Fruit fly (Drosophila melanogaster) whole organism, embryonic: ENCODE data around the gene cindr.

Source experiments
- Atf-2 ChIP-seq: fragments of 200-800 bp; sonication (Bioruptor generic); optimal IDR thresholded peaks from 2 replicates; lab custom pipeline; 2016; ENCODE audit warnings: missing biosample characterization, missing genetic modification characterization
- Awh ChIP-seq: fragments of 200-800 bp; sonication (Bioruptor generic); IDR thresholded peaks from 2 replicates; pipeline ENCODE4, ENCODE4 v1.3.6; 2022; ENCODE audit warnings: missing biosample characterization, missing genetic modification characterization
- B-H2 ChIP-seq: fragments of 200-800 bp; sonication (Bioruptor generic); optimal IDR thresholded peaks from 2 replicates; lab custom pipeline; 2018; ENCODE audit warnings: missing biosample characterization, mild to moderate bottlenecking, missing genetic modification characterization
- BtbVII ChIP-seq: fragments of 200-800 bp; sonication (Bioruptor generic); optimal IDR thresholded peaks from 3 replicates; lab custom pipeline; 2017; ENCODE audit warnings: missing biosample characterization, mild to moderate bottlenecking, missing genetic modification characterization
- CG10274 ChIP-seq: fragments of 200-800 bp; sonication (Bioruptor generic); optimal IDR thresholded peaks from 3 replicates; lab custom pipeline; 2017; ENCODE audit warnings: missing biosample characterization, mild to moderate bottlenecking, missing genetic modification characterization
- CG10321 ChIP-seq: fragments of 200-800 bp; sonication (Bioruptor generic); IDR thresholded peaks from 2 replicates; pipeline ENCODE4 v1.3.6; 2022; ENCODE audit warnings: missing biosample characterization, missing genetic modification characterization
- CG14965 ChIP-seq: fragments of 200-800 bp; sonication (Bioruptor generic); optimal IDR thresholded peaks from 2 replicates; lab custom pipeline; 2016; ENCODE audit warnings: missing biosample characterization, missing genetic modification characterization, borderline replicate concordance
- CG2678 ChIP-seq: fragments of 200-800 bp; sonication (Bioruptor generic); optimal IDR thresholded peaks from 3 replicates; lab custom pipeline; 2019; ENCODE audit warnings: missing biosample characterization, mild to moderate bottlenecking, missing genetic modification characterization, moderate library complexity
- CG30403 ChIP-seq: fragments of 200-800 bp; sonication (Bioruptor generic); optimal IDR thresholded peaks from 3 replicates; lab custom pipeline; 2016; ENCODE audit warnings: missing biosample characterization, missing genetic modification characterization
- CG3838 ChIP-seq: fragments of 200-800 bp; sonication (Bioruptor generic); optimal IDR thresholded peaks from 3 replicates; lab custom pipeline; 2016; ENCODE audit warnings: missing biosample characterization, missing genetic modification characterization
- CG6254 ChIP-seq: fragments of 200-800 bp; sonication (Bioruptor generic); optimal IDR thresholded peaks from 3 replicates; lab custom pipeline; 2017; ENCODE audit warnings: mild to moderate bottlenecking, missing biosample characterization, missing genetic modification reagents, missing genetic modification characterization
- CG6689 ChIP-seq: fragments of 200-800 bp; sonication (Bioruptor generic); IDR thresholded peaks from 2 replicates; pipeline ENCODE4 v1.3.6; 2022; ENCODE audit warnings: missing biosample characterization, missing genetic modification characterization
- CG7786 ChIP-seq: fragments of 200-800 bp; sonication (Bioruptor generic); optimal IDR thresholded peaks from 2 replicates; lab custom pipeline; 2016; ENCODE audit warnings: missing biosample characterization, missing genetic modification characterization
- CG9797 ChIP-seq: fragments of 200-800 bp; sonication (Bioruptor generic); optimal IDR thresholded peaks from 3 replicates; lab custom pipeline; 2018; ENCODE audit warnings: missing biosample characterization, mild to moderate bottlenecking, missing genetic modification characterization
- CkIIα-i1 ChIP-seq: fragments of 200-800 bp; sonication (Bioruptor generic); IDR thresholded peaks from 2 replicates; pipeline ENCODE4 v1.3.6; 2022; ENCODE audit warnings: missing biosample characterization, missing genetic modification characterization
- Dek ChIP-seq: fragments of 200-800 bp; sonication (Bioruptor generic); optimal IDR thresholded peaks from 3 replicates; lab custom pipeline; 2019; ENCODE audit warnings: missing biosample characterization, mild to moderate bottlenecking, missing genetic modification characterization, moderate library complexity
- Drgx ChIP-seq: fragments of 200-800 bp; sonication (Bioruptor generic); IDR thresholded peaks from 2 replicates; pipeline ENCODE4 v1.3.6; 2022; ENCODE audit warnings: missing biosample characterization, missing genetic modification characterization
- Eip74EF ChIP-seq, 2 experiments: fragments of 200-800 bp in 1 of 2; fragments of >200 bp in 1 of 2; sonication (Bioruptor generic) in 1 of 2; optimal IDR thresholded peaks; 2 replicates each; lab custom pipeline; 2017 to 2019; ENCODE audit warnings: missing biosample characterization in 2 of 2, missing genetic modification characterization in 2 of 2, mild to moderate bottlenecking in 1 of 2, moderate library complexity in 1 of 2
- GATAe ChIP-seq: fragments of 200-800 bp; sonication (Bioruptor generic); conservative IDR thresholded peaks from 2 replicates; pipeline ENCODE4 v1.3.6; 2022; ENCODE audit warnings: missing biosample characterization, missing genetic modification characterization
- HLHmδ ChIP-seq: fragments of 200-800 bp; sonication (Bioruptor generic); optimal IDR thresholded peaks from 2 replicates; lab custom pipeline; 2018; ENCODE audit warnings: missing biosample characterization, mild to moderate bottlenecking, missing genetic modification characterization, moderate library complexity
- NFAT ChIP-seq: fragments of 200-800 bp; sonication (Bioruptor generic); IDR thresholded peaks from 2 replicates; pipeline ENCODE4 v1.3.6; 2022; ENCODE audit warnings: missing biosample characterization, missing genetic modification characterization
- Nf-YA ChIP-seq: fragments of 200-800 bp; sonication (Bioruptor generic); IDR thresholded peaks from 2 replicates; pipeline ENCODE4 v1.3.6; 2022; ENCODE audit warnings: missing biosample characterization, missing genetic modification characterization
- PHDP ChIP-seq: fragments of 200-800 bp; sonication (Bioruptor generic); optimal IDR thresholded peaks from 3 replicates; lab custom pipeline; 2018; ENCODE audit warnings: missing biosample characterization, mild to moderate bottlenecking, missing genetic modification characterization, moderate library complexity
- Sry-δ ChIP-seq: fragments of 200-800 bp; sonication (Bioruptor generic); optimal IDR thresholded peaks from 2 replicates; lab custom pipeline; 2016; ENCODE audit warnings: missing biosample characterization, missing genetic modification characterization
- abd-A ChIP-seq: fragments of 200-800 bp; sonication (Bioruptor generic); optimal IDR thresholded peaks from 3 replicates; lab custom pipeline; 2019; ENCODE audit warnings: missing biosample characterization, mild to moderate bottlenecking, missing genetic modification characterization, moderate library complexity
- aop ChIP-seq: fragments of 200-800 bp; sonication (Bioruptor generic); IDR thresholded peaks from 2 replicates; pipeline ENCODE4 v1.3.6; 2022; ENCODE audit warnings: missing biosample characterization, missing genetic modification characterization
- ase ChIP-seq: fragments of 200-800 bp; sonication (Bioruptor generic); IDR thresholded peaks from 3 replicates; pipeline ENCODE4 v1.3.6; 2022; ENCODE audit warnings: missing biosample characterization, missing genetic modification characterization
- cg ChIP-seq: fragments of 200-800 bp; sonication (Bioruptor generic); optimal IDR thresholded peaks from 3 replicates; lab custom pipeline; 2019; ENCODE audit warnings: missing biosample characterization, mild to moderate bottlenecking, missing genetic modification characterization, moderate library complexity
- dimm ChIP-seq: fragments of 200-800 bp; sonication (Bioruptor generic); IDR thresholded peaks from 2 replicates; pipeline ENCODE4 v1.3.6; 2022; ENCODE audit warnings: missing biosample characterization, missing genetic modification characterization
- dmrt11E ChIP-seq: fragments of 200-800 bp; sonication (Bioruptor generic); optimal IDR thresholded peaks from 3 replicates; lab custom pipeline; 2018; ENCODE audit warnings: missing biosample characterization, mild to moderate bottlenecking, missing genetic modification characterization, moderate library complexity
- dpn ChIP-seq, 2 experiments: fragments of 200-800 bp; sonication (Bioruptor generic); optimal IDR thresholded peaks; 3 replicates each; lab custom pipeline; 2016; ENCODE audit warnings: missing biosample characterization in 2 of 2, missing genetic modification characterization in 2 of 2
- eve ChIP-seq, 2 experiments: fragments of >200 bp; optimal IDR thresholded peaks; 2 replicates each; lab custom pipeline; 2017; ENCODE audit warnings: missing biosample characterization in 2 of 2, missing genetic modification characterization in 2 of 2
- gcm2 ChIP-seq: fragments of 200-800 bp; sonication (Bioruptor generic); optimal IDR thresholded peaks from 2 replicates; lab custom pipeline; 2016; ENCODE audit warnings: missing biosample characterization, missing genetic modification characterization
- gt ChIP-seq: fragments of 200-800 bp; sonication (Bioruptor generic); IDR thresholded peaks from 2 replicates; pipeline ENCODE4 v1.3.6; 2022; ENCODE audit warnings: missing biosample characterization, missing genetic modification characterization
- kay ChIP-seq: fragments of 200-800 bp; sonication (Bioruptor generic); optimal IDR thresholded peaks from 2 replicates; lab custom pipeline; 2016; ENCODE audit warnings: missing biosample characterization, missing genetic modification characterization
- lmd ChIP-seq: fragments of 200-800 bp; sonication (Bioruptor generic); IDR thresholded peaks from 2 replicates; pipeline ENCODE4 v1.3.6; 2022; ENCODE audit warnings: missing biosample characterization, missing genetic modification characterization
- nmo ChIP-seq: fragments of 200-800 bp; sonication (Bioruptor generic); optimal IDR thresholded peaks from 2 replicates; lab custom pipeline; 2018; ENCODE audit warnings: missing biosample characterization, mild to moderate bottlenecking, missing genetic modification characterization, moderate library complexity
- pb ChIP-seq: fragments of 200-800 bp; sonication (Bioruptor generic); optimal IDR thresholded peaks from 3 replicates; lab custom pipeline; 2016; ENCODE audit warnings: missing biosample characterization, missing genetic modification characterization
- pros ChIP-seq: fragments of 200-800 bp; sonication (Bioruptor generic); optimal IDR thresholded peaks from 3 replicates; lab custom pipeline; 2019; ENCODE audit warnings: missing biosample characterization, mild to moderate bottlenecking, missing genetic modification characterization, moderate library complexity
- repo ChIP-seq: fragments of 200-800 bp; sonication (Bioruptor generic); optimal IDR thresholded peaks from 2 replicates; lab custom pipeline; 2016; ENCODE audit warnings: missing biosample characterization, missing genetic modification characterization
- sc ChIP-seq, 3 experiments: fragments of >200 bp in 2 of 3; fragments of 200-800 bp in 1 of 3; sonication (Bioruptor generic) in 1 of 3; optimal IDR thresholded peaks; 2 replicates in 2 of 3; 3 replicates in 1 of 3; lab custom pipeline; 2017; ENCODE audit warnings: mild to moderate bottlenecking in 1 of 3, missing biosample characterization in 1 of 3, missing genetic modification characterization in 1 of 3, missing genetic modification reagents in 1 of 3
- sens ChIP-seq: fragments of 200-800 bp; sonication (Bioruptor generic); peaks from one replicate; lab custom pipeline; 2016; ENCODE audit warnings: missing biosample characterization, missing genetic modification characterization
- sens-2 ChIP-seq: fragments of 200-800 bp; sonication (Bioruptor generic); IDR thresholded peaks from 2 replicates; pipeline ENCODE4 v1.3.6; 2022; ENCODE audit warnings: missing biosample characterization, missing genetic modification characterization
- sima ChIP-seq: fragments of 200-800 bp; sonication (Bioruptor generic); optimal IDR thresholded peaks from 2 replicates; lab custom pipeline; 2016; ENCODE audit warnings: missing biosample characterization, missing genetic modification characterization
- ssp ChIP-seq: fragments of 200-800 bp; sonication (Bioruptor generic); IDR thresholded peaks from 2 replicates; pipeline ENCODE4 v1.3.6; 2022; ENCODE audit warnings: missing biosample characterization, missing genetic modification characterization
- stc ChIP-seq: fragments of 200-800 bp; sonication (Bioruptor generic); IDR thresholded peaks from 2 replicates; pipeline ENCODE4 v1.3.6; 2022; ENCODE audit warnings: missing biosample characterization, missing genetic modification characterization
- tin ChIP-seq: fragments of 200-800 bp; sonication (Bioruptor generic); optimal IDR thresholded peaks from 3 replicates; lab custom pipeline; 2016; ENCODE audit warnings: missing biosample characterization, missing genetic modification characterization
- tio ChIP-seq: fragments of 200-800 bp; sonication (Bioruptor generic); optimal IDR thresholded peaks from 2 replicates; lab custom pipeline; 2017; ENCODE audit warnings: missing biosample characterization, missing genetic modification characterization, inconsistent platforms
- toy ChIP-seq: fragments of 200-800 bp; sonication (Bioruptor generic); IDR thresholded peaks from 2 replicates; pipeline ENCODE4 v1.3.6; 2022; ENCODE audit warnings: missing biosample characterization, missing genetic modification characterization
- trh ChIP-seq: fragments of 200-800 bp; sonication (Bioruptor generic); optimal IDR thresholded peaks from 2 replicates; lab custom pipeline; 2016; ENCODE audit warnings: missing biosample characterization, missing genetic modification characterization

Gene cindr

DNA sequence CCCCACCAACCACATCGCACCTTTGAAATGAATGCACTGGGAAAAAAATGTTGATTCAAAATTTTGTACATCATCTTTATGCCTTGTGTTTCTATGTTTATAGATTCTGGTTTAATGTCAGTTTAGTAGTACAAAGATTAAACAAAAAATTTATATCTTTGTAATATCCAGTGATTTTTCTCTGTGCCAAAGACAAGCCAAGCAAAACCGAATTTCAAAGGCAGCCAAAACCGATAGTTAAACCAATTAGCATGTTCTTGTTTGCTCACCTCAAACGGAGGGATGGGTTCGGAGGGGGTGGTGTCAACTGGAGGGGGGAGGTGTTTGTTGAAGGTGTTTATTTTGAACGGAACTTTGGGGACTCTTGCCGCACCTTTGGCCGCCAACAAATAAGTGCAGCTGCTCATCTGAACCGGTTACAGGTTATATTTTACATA lies 5.5 kb downstream of the cindr start (continued):
- no peak for TF ChIP-seq CG9797 (GFP tag; lab: Kevin White, UChicago)
- TF ChIP-seq CG2678 (tag; lab: Kevin White, UChicago) = peak; percentile 92
- peak; percentile 89 for TF ChIP-seq Awh
- TF ChIP-seq repo = peak; percentile 82
- TF ChIP-seq cg (GFP tag; lab: Kevin White, UChicago) = no peak
- TF ChIP-seq nmo (GFP tag; lab: Kevin White, UChicago) = peak; percentile 91
- peak; percentile 56 for TF ChIP-seq CG14965 (GFP tag; lab: Kevin White, UChicago)
- peak; percentile 26 for TF ChIP-seq gcm2 (GFP tag; lab: Kevin White, UChicago)
- peak; percentile 81 to 86 for TF ChIP-seq dpn (GFP tag; optimal IDR thresholded peaks at IDR 0.05; lab: Kevin White, UChicago)
- TF ChIP-seq Dek (tag; lab: Kevin White, UChicago) = peak; percentile 71
- peak; percentile 44 for TF ChIP-seq Sry-δ (GFP tag; lab: Kevin White, UChicago)
- peak; percentile 14; the same call in 1 of the 2 replicates for TF ChIP-seq gt
- TF ChIP-seq tin (GFP tag; lab: Kevin White, UChicago) = peak; percentile 79
- TF ChIP-seq BtbVII = peak; percentile 75
- TF ChIP-seq kay (GFP tag; lab: Kevin White, UChicago) = peak; percentile 61
- peak; percentile 32; the same call in 1 of the 2 replicates for TF ChIP-seq NFAT (GFP tag; lab: Robert Waterston, UW)
- peak; percentile 85 for TF ChIP-seq ase
- peak; percentile 46; the same call in 1 of the 2 replicates for TF ChIP-seq toy (GFP tag; lab: Robert Waterston, UW)
- TF ChIP-seq stc = peak; percentile 89
- TF ChIP-seq sc (optimal IDR thresholded peaks at IDR 0.05; lab: Kevin White, UChicago) = no peak
- TF ChIP-seq sc (GFP tag; optimal IDR thresholded peaks at IDR 0.05; lab: Kevin White, UChicago) = peak; percentile 70
- TF ChIP-seq ssp = peak; percentile 68
- TF ChIP-seq CG10321 = peak; percentile 48; the same call in 1 of the 2 replicates
- peak; percentile 33; the same call in 1 of the 2 replicates for TF ChIP-seq aop (GFP tag; lab: Robert Waterston, UW)
- peak; percentile 84 for TF ChIP-seq Drgx (GFP tag; lab: Robert Waterston, UW)
- peak; percentile 91 for TF ChIP-seq lmd (GFP tag; lab: Robert Waterston, UW)
- peak; percentile 98 for TF ChIP-seq sens (GFP tag; lab: Kevin White, UChicago)
- peak; percentile 60 for TF ChIP-seq tio (GFP tag; lab: Kevin White, UChicago)
- peak; percentile 84 for TF ChIP-seq PHDP (tag; lab: Kevin White, UChicago)
- TF ChIP-seq CG30403 (GFP tag; lab: Kevin White, UChicago) = peak; percentile 87
- no peak for TF ChIP-seq HLHmδ (GFP tag; lab: Kevin White, UChicago)
- peak; percentile 11 for TF ChIP-seq abd-A (tag; lab: Kevin White, UChicago)
- peak; percentile 48 for TF ChIP-seq CG10274 (GFP tag; lab: Kevin White, UChicago)
- peak; percentile 26; the same call in 1 of the 2 replicates for TF ChIP-seq CkIIα-i1 (GFP tag; lab: Robert Waterston, UW)
- TF ChIP-seq sens-2 (GFP tag; lab: Robert Waterston, UW) = peak; percentile 70; the same call in 1 of the 2 replicates
- TF ChIP-seq B-H2 (GFP tag; lab: Kevin White, UChicago) = peak; percentile 14
- peak; percentile 82 for TF ChIP-seq CG6254 (GFP tag; lab: Kevin White, UChicago)
- peak; percentile 57 for TF ChIP-seq pros (GFP tag; lab: Kevin White, UChicago)
- TF ChIP-seq CG7786 (GFP tag; lab: Kevin White, UChicago) = peak; percentile 73
- TF ChIP-seq eve (GFP tag; optimal IDR thresholded peaks at IDR 0.05; lab: Kevin White, UChicago) = peak in 1 of 2 experiments; percentile 93
- peak; percentile 49 for TF ChIP-seq sima (GFP tag; lab: Kevin White, UChicago)
- TF ChIP-seq Eip74EF (GFP tag; optimal IDR thresholded peaks at IDR 0.05; lab: Kevin White, UChicago) = peak in 1 of 2 experiments; percentile 90
- TF ChIP-seq Atf-2 (GFP tag; lab: Kevin White, UChicago) = peak; percentile 62
- peak; percentile 53 for TF ChIP-seq Nf-YA (GFP tag; lab: Robert Waterston, UW)
- TF ChIP-seq trh (GFP tag; lab: Kevin White, UChicago) = peak; percentile 62
- peak; percentile 81 for TF ChIP-seq dmrt11E
- peak; percentile 86 for TF ChIP-seq CG6689
- peak; percentile 54; the same call in 1 of the 2 replicates for TF ChIP-seq dimm (GFP tag; lab: Robert Waterston, UW)
- TF ChIP-seq GATAe (GFP tag; lab: Robert Waterston, UW) = no peak
- peak; percentile 53 for TF ChIP-seq CG3838
- peak; percentile 84 for TF ChIP-seq pb (GFP tag; lab: Kevin White, UChicago)
